Fruit fly (Drosophila melanogaster): ENCODE data around the gene CG1695.
A peak's percentile ranks its signal among the peaks of the same experiment; 100 is the strongest.

The CG1695 gene

DNA sequence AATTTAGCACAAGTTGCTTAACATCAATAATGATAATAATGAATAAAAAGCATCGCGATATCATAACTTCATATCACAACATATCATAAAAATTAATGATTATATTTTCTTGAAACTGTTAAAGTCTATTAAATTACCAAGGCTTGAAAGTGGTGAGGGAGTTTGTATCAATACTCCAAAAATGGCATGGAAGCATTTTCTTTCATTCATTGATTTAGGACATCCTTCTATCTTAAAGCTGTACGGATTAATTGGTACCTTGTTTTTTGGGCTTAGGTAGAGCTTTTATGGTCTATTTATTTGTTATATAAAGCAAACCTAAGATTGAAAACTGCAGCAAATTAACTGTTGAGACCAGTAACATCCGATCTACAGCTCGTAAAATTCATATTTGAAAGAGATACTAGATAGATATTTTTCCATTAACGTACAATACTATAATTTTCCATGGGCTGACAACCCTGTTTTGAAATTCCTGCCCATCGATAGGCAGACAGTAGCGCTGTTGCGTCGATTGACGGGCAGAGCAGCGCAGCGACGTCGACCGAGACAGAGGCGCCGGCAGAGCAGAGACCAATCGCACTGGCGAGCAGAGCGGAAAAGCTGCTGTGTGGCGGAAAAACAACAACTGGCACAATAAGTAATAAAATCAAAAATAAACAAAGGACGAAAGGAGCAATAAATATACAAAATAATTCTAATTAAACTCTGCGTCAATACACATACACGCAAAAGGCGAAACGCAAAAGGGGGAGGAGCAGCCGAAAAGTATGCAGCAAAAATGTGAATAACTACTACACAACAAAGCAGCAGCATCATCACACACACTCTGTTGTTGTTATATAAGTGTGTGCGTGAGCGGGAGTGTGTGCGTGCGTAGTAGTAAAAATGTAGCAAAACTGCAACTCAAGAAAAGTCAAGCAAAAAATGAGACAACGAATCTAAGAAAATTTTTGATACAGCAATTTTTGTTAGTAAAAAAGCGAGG is at the start of gene CG1695 (continued):
- no peak for TF ChIP-seq Trl (optimal IDR thresholded peaks at IDR 0.05)
- no peak for TF ChIP-seq Trl (GFP tag; optimal IDR thresholded peaks at IDR 0.05)
- TF ChIP-seq so (GFP tag; IDR thresholded peaks at IDR 0.05) = 0 out of 3 replicates have a peak, but pooled peaks have one; percentile 9
- TF ChIP-seq CG15269 (tag; optimal IDR thresholded peaks at IDR 0.05) = peak; percentile 32
- no peak for TF ChIP-seq Taf1 (GFP tag; IDR thresholded peaks at IDR 0.05)
- TF ChIP-seq CG31365 (tag; optimal IDR thresholded peaks at IDR 0.05) = no peak
- no peak for TF ChIP-seq eyg (GFP tag; optimal IDR thresholded peaks at IDR 0.05)
- no peak for TF ChIP-seq exex (tag; optimal IDR thresholded peaks at IDR 0.05)
- TF ChIP-seq pnt (GFP tag; optimal IDR thresholded peaks at IDR 0.05) = no peak
- TF ChIP-seq CG18764 (GFP tag; optimal IDR thresholded peaks at IDR 0.05) = no peak
- TF ChIP-seq run (tag; optimal IDR thresholded peaks at IDR 0.05) = no peak
- no peak; the same call in 1 of the 2 replicates for TF ChIP-seq MBD-R2 (GFP tag; IDR thresholded peaks at IDR 0.05)
- no peak for TF ChIP-seq zf30C (GFP tag; optimal IDR thresholded peaks at IDR 0.05)
- no peak for TF ChIP-seq CG9797 (GFP tag; optimal IDR thresholded peaks at IDR 0.05)
- no peak for TF ChIP-seq NC2β (GFP tag; optimal IDR thresholded peaks at IDR 0.05)
- TF ChIP-seq CG30403 (GFP tag; optimal IDR thresholded peaks at IDR 0.05) = peak; percentile 53
- no peak for TF ChIP-seq hth (optimal IDR thresholded peaks at IDR 0.05)
- no peak for TF ChIP-seq Sin3A (optimal IDR thresholded peaks at IDR 0.05)
- no peak for TF ChIP-seq CG14860 (GFP tag; IDR thresholded peaks at IDR 0.05; ENCODE audit: partially characterized antibody)
- no peak; the same call in 2 of the 3 replicates for TF ChIP-seq zen2 (GFP tag; IDR thresholded peaks at IDR 0.05; ENCODE audit: partially characterized antibody)
- peak; percentile 3 for TF ChIP-seq CG1602 (GFP tag; optimal IDR thresholded peaks at IDR 0.05)
- no peak for TF ChIP-seq Atf3 (GFP tag; optimal IDR thresholded peaks at IDR 0.05)
- TF ChIP-seq stwl (tag; optimal IDR thresholded peaks at IDR 0.05) = no peak
- TF ChIP-seq wek (GFP tag; optimal IDR thresholded peaks at IDR 0.05) = no peak
- no peak for TF ChIP-seq dan (GFP tag; IDR thresholded peaks at IDR 0.05)
- TF ChIP-seq Fer3 (tag; optimal IDR thresholded peaks at IDR 0.05) = no peak
- TF ChIP-seq mld (GFP tag; IDR thresholded peaks at IDR 0.05; ENCODE audit: partially characterized antibody) = no peak
- no peak for TF ChIP-seq Hmr (GFP tag; optimal IDR thresholded peaks at IDR 0.05)
- TF ChIP-seq tgo (GFP tag; IDR thresholded peaks at IDR 0.05) = 0 out of 3 replicates have a peak, but pooled peaks have one; percentile 17
- TF ChIP-seq CG14014 (GFP tag; IDR thresholded peaks at IDR 0.05) = no peak
- no peak for TF ChIP-seq usp (GFP tag; optimal IDR thresholded peaks at IDR 0.05)
- TF ChIP-seq zfh1 (GFP tag; IDR thresholded peaks at IDR 0.05) = no peak
- no peak for TF ChIP-seq Bteb2 (GFP tag; optimal IDR thresholded peaks at IDR 0.05)
- TF ChIP-seq dpn (GFP tag; optimal IDR thresholded peaks at IDR 0.05) = peak in 1 of 2 experiments; percentile 0
- TF ChIP-seq HLH54F (GFP tag; optimal IDR thresholded peaks at IDR 0.05) = peak; percentile 1
- no peak for TF ChIP-seq ssp (GFP tag; IDR thresholded peaks at IDR 0.05)
- TF ChIP-seq CG7987 (GFP tag; optimal IDR thresholded peaks at IDR 0.05) = no peak
- no peak for TF ChIP-seq CG2202 (tag; optimal IDR thresholded peaks at IDR 0.05)
- TF ChIP-seq lov (optimal IDR thresholded peaks at IDR 0.05) = no peak
- no peak for TF ChIP-seq lov (GFP tag; IDR thresholded peaks at IDR 0.05)
- no peak for TF ChIP-seq dm (GFP tag; optimal IDR thresholded peaks at IDR 0.05)
- peak; percentile 26 for TF ChIP-seq dmrt99B (tag; optimal IDR thresholded peaks at IDR 0.05)
- no peak for TF ChIP-seq prd (optimal IDR thresholded peaks at IDR 0.05)
- TF ChIP-seq prd (GFP tag; IDR thresholded peaks at IDR 0.05) = 0 out of 3 replicates have a peak, but pooled peaks have one; percentile 4
- peak; percentile 12 for TF ChIP-seq phol (tag; optimal IDR thresholded peaks at IDR 0.05)
- no peak for TF ChIP-seq E2f1 (GFP tag; IDR thresholded peaks at IDR 0.05)
- peak; percentile 18 for TF ChIP-seq Xbp1 (GFP tag; optimal IDR thresholded peaks at IDR 0.05)
- TF ChIP-seq D19B (GFP tag; optimal IDR thresholded peaks at IDR 0.05) = no peak
- no peak for TF ChIP-seq Ets65A (GFP tag)
- TF ChIP-seq ci (GFP tag; IDR thresholded peaks at IDR 0.05) = peak; percentile 48; the same call in 1 of the 3 replicates

Measured in whole organism, embryonic.